Worm (Caenorhabditis elegans): ENCODE data around the gene abt-1.

ce11 chrIV:10230971-10231370, 16.3 kb upstream of the abt-1 start, which contains the start of gene F01G10.5:
- TF ChIP-seq ceh-36 (tag; optimal IDR thresholded peaks at IDR 0.05) (no peak), ama-1 (optimal IDR thresholded peaks at IDR 0.05) (no peak), aly-1 (tag; optimal IDR thresholded peaks at IDR 0.05) (no peak), hnd-1 (tag; optimal IDR thresholded peaks at IDR 0.05) (no peak)

Measured in whole organism, early embryonic.